Fruit fly (Drosophila melanogaster) whole organism, prepupa: ENCODE results near the gene Mondo.
A peak's percentile ranks its signal among the peaks of the same experiment; 100 is the strongest.

Experiments used
- Blimp-1 ChIP-seq: fragments of 200-800 bp; sonication (Bioruptor generic); optimal IDR thresholded peaks from 3 replicates; lab custom pipeline; 2017; ENCODE audit warnings: missing biosample characterization, missing genetic modification characterization, mild to moderate bottlenecking, moderate library complexity, missing genetic modification reagents
- CG10631 ChIP-seq: fragments of 200-800 bp; sonication (Bioruptor generic); optimal IDR thresholded peaks from 2 replicates; lab custom pipeline; 2016; ENCODE audit warnings: missing biosample characterization, missing genetic modification characterization
- CG10669 ChIP-seq: fragments of 200-800 bp; sonication (Bioruptor generic); optimal IDR thresholded peaks from 3 replicates; lab custom pipeline; 2018; ENCODE audit warnings: missing biosample characterization, mild to moderate bottlenecking, missing genetic modification characterization, moderate library complexity
- CG11294 ChIP-seq: fragments of 200-800 bp; sonication (Bioruptor generic); IDR thresholded peaks from 2 replicates; pipeline ENCODE4 v1.3.6; 2022; ENCODE audit warnings: missing biosample characterization, missing genetic modification characterization
- CG11902 ChIP-seq: fragments of 200-800 bp; sonication (Bioruptor generic); optimal IDR thresholded peaks from 3 replicates; lab custom pipeline; 2016; ENCODE audit warnings: missing biosample characterization, missing genetic modification characterization
- CG15336 ChIP-seq: fragments of 200-800 bp; sonication (Bioruptor generic); IDR thresholded peaks from 2 replicates; pipeline ENCODE4 v1.3.6; 2022; ENCODE audit warnings: missing biosample characterization, missing genetic modification characterization
- CG1621 ChIP-seq: fragments of 200-800 bp; sonication (Bioruptor generic); optimal IDR thresholded peaks from 3 replicates; lab custom pipeline; 2018; ENCODE audit warnings: missing biosample characterization, mild to moderate bottlenecking, missing genetic modification characterization
- CG16779 ChIP-seq: fragments of 200-800 bp; sonication (Bioruptor generic); optimal IDR thresholded peaks from 3 replicates; lab custom pipeline; 2017; ENCODE audit warnings: missing biosample characterization, mild to moderate bottlenecking, missing genetic modification characterization
- CG3032 ChIP-seq: fragments of 200-800 bp; optimal IDR thresholded peaks from 2 replicates; lab custom pipeline; 2019; ENCODE audit warnings: missing biosample characterization, mild to moderate bottlenecking, missing genetic modification characterization, moderate library complexity
- CG31627 ChIP-seq: fragments of 200-800 bp; sonication (Bioruptor generic); optimal IDR thresholded peaks from 3 replicates; lab custom pipeline; 2016; ENCODE audit warnings: missing biosample characterization, missing genetic modification characterization
- CG32006 ChIP-seq: fragments of 200-800 bp; sonication (Bioruptor generic); optimal IDR thresholded peaks from 3 replicates; lab custom pipeline; 2017; ENCODE audit warnings: missing biosample characterization, mild to moderate bottlenecking, missing genetic modification characterization
- CG34406 ChIP-seq: fragments of 200-800 bp; sonication (Bioruptor generic); optimal IDR thresholded peaks from 3 replicates; lab custom pipeline; 2016; ENCODE audit warnings: missing biosample characterization, missing genetic modification characterization
- CG3919 ChIP-seq: fragments of 200-800 bp; sonication (Bioruptor generic); optimal IDR thresholded peaks from 3 replicates; lab custom pipeline; 2016; ENCODE audit warnings: missing biosample characterization, missing genetic modification characterization
- CG4318 ChIP-seq: fragments of 200-800 bp; sonication (Bioruptor generic); optimal IDR thresholded peaks from 3 replicates; lab custom pipeline; 2017; ENCODE audit warnings: missing biosample characterization, mild to moderate bottlenecking, missing genetic modification characterization
- CG6276 ChIP-seq: fragments of 200-800 bp; sonication (Bioruptor generic); optimal IDR thresholded peaks from 2 replicates; lab custom pipeline; 2017; ENCODE audit warnings: missing biosample characterization, mild to moderate bottlenecking, missing genetic modification characterization
- CG6792 ChIP-seq: fragments of 200-800 bp; sonication (Bioruptor generic); optimal IDR thresholded peaks from 3 replicates; lab custom pipeline; 2016; ENCODE audit warnings: missing biosample characterization, missing genetic modification characterization
- CG6808 ChIP-seq: fragments of 200-800 bp; sonication (Bioruptor generic); optimal IDR thresholded peaks from 3 replicates; lab custom pipeline; 2017; ENCODE audit warnings: missing biosample characterization, missing genetic modification characterization, mild to moderate bottlenecking, moderate library complexity, missing genetic modification reagents
- CG6854 ChIP-seq: fragments of 200-800 bp; sonication (Bioruptor generic); optimal IDR thresholded peaks from 2 replicates; lab custom pipeline; 2017; ENCODE audit warnings: missing biosample characterization, mild to moderate bottlenecking, missing genetic modification characterization
- CG7368 ChIP-seq: fragments of 200-800 bp; sonication (Bioruptor generic); optimal IDR thresholded peaks from 3 replicates; lab custom pipeline; 2016; ENCODE audit warnings: missing biosample characterization, missing genetic modification characterization
- CG8319 ChIP-seq: fragments of 200-800 bp; sonication (Bioruptor generic); optimal IDR thresholded peaks from 3 replicates; lab custom pipeline; 2016; ENCODE audit warnings: missing biosample characterization, missing genetic modification characterization
- CG8632 ChIP-seq: fragments of 200-800 bp; sonication (Bioruptor generic); optimal IDR thresholded peaks from 3 replicates; lab custom pipeline; 2016; ENCODE audit warnings: missing biosample characterization, missing genetic modification characterization
- Eip78C ChIP-seq: fragments of 200-800 bp; sonication (Bioruptor generic); peaks from one replicate; lab custom pipeline; 2016; ENCODE audit warnings: missing biosample characterization, missing genetic modification characterization
- Eip93F ChIP-seq: fragments of 200-800 bp; sonication (Bioruptor generic); optimal IDR thresholded peaks from 2 replicates; lab custom pipeline; 2016; ENCODE audit warnings: missing biosample characterization, mild to moderate bottlenecking, missing genetic modification characterization
- Gug ChIP-seq: fragments of 200-800 bp; sonication (Bioruptor generic); IDR thresholded peaks from 2 replicates; pipeline ENCODE4 v1.3.6; 2022; ENCODE audit warnings: missing biosample characterization, missing genetic modification characterization
- Hr38 ChIP-seq: sonication (Bioruptor generic); optimal IDR thresholded peaks from 2 replicates; lab custom pipeline; 2016; ENCODE audit warnings: missing biosample characterization, missing genetic modification characterization
- Hr39 ChIP-seq: fragments of 200-800 bp; sonication (Bioruptor generic); optimal IDR thresholded peaks from 2 replicates; lab custom pipeline; 2016; ENCODE audit warnings: missing biosample characterization, missing genetic modification characterization
- Hr4 ChIP-seq: fragments of 200-800 bp; sonication (Bioruptor generic); optimal IDR thresholded peaks from 3 replicates; lab custom pipeline; 2016; ENCODE audit warnings: missing biosample characterization, missing genetic modification characterization
- Lpt ChIP-seq: fragments of 200-800 bp; sonication (Bioruptor generic); optimal IDR thresholded peaks from 3 replicates; lab custom pipeline; 2016; ENCODE audit warnings: missing biosample characterization, missing genetic modification characterization
- Met ChIP-seq: fragments of 200-800 bp; sonication (Bioruptor generic); optimal IDR thresholded peaks from 3 replicates; lab custom pipeline; 2016; ENCODE audit warnings: missing biosample characterization, missing genetic modification characterization
- OdsH ChIP-seq: fragments of 200-800 bp; sonication (Bioruptor generic); optimal IDR thresholded peaks from 3 replicates; lab custom pipeline; 2016; ENCODE audit warnings: missing biosample characterization, missing genetic modification characterization
- Smox ChIP-seq: fragments of 200-800 bp; sonication (Bioruptor generic); optimal IDR thresholded peaks from 3 replicates; lab custom pipeline; 2016; ENCODE audit warnings: missing biosample characterization, missing genetic modification characterization
- Sox102F ChIP-seq: fragments of 200-800 bp; sonication (Bioruptor generic); optimal IDR thresholded peaks from 2 replicates; lab custom pipeline; 2016; ENCODE audit warnings: missing biosample characterization, mild to moderate bottlenecking, missing genetic modification characterization
- Sox14 ChIP-seq: fragments of 200-800 bp; sonication (Bioruptor generic); optimal IDR thresholded peaks from 3 replicates; lab custom pipeline; 2016; ENCODE audit warnings: missing biosample characterization, missing genetic modification characterization
- Sox15 ChIP-seq: fragments of 200-800 bp; sonication (Bioruptor generic); optimal IDR thresholded peaks from 3 replicates; lab custom pipeline; 2016; ENCODE audit warnings: missing biosample characterization, missing genetic modification characterization
- achi ChIP-seq: fragments of 200-800 bp; sonication (Bioruptor generic); optimal IDR thresholded peaks from 3 replicates; lab custom pipeline; 2016; ENCODE audit warnings: missing biosample characterization, missing genetic modification characterization
- dac ChIP-seq: fragments of 200-800 bp; sonication (Bioruptor generic); optimal IDR thresholded peaks from 2 replicates; lab custom pipeline; 2017; ENCODE audit warnings: missing biosample characterization, mild to moderate bottlenecking, missing genetic modification characterization
- dsx ChIP-seq: fragments of 200-800 bp; optimal IDR thresholded peaks from 3 replicates; lab custom pipeline; 2019; ENCODE audit warnings: missing biosample characterization, mild to moderate bottlenecking, missing genetic modification characterization, moderate library complexity; ENCODE audit not compliant: poor library complexity, severe bottlenecking
- eg ChIP-seq: fragments of 200-800 bp; sonication (Bioruptor generic); IDR thresholded peaks from 3 replicates; pipeline ENCODE4 v1.3.6; 2022; ENCODE audit warnings: missing biosample characterization, missing genetic modification characterization
- esn ChIP-seq: fragments of 200-800 bp; sonication (Bioruptor generic); optimal IDR thresholded peaks from 2 replicates; lab custom pipeline; 2016; ENCODE audit warnings: missing biosample characterization, mild to moderate bottlenecking, missing genetic modification characterization, moderate library complexity
- fd85E ChIP-seq: fragments of 200-800 bp; sonication (Bioruptor generic); optimal IDR thresholded peaks from 3 replicates; lab custom pipeline; 2016; ENCODE audit warnings: missing biosample characterization, missing genetic modification characterization
- lz ChIP-seq: fragments of 200-800 bp; sonication (Bioruptor generic); optimal IDR thresholded peaks from 3 replicates; lab custom pipeline; 2016; ENCODE audit warnings: missing biosample characterization, missing genetic modification characterization
- pdm3 ChIP-seq: fragments of 200-800 bp; sonication (Bioruptor generic); optimal IDR thresholded peaks from 3 replicates; lab custom pipeline; 2016; ENCODE audit warnings: missing biosample characterization, missing genetic modification characterization
- salr ChIP-seq, 2 experiments: fragments of 200-800 bp; sonication (Bioruptor generic); optimal IDR thresholded peaks; 3 replicates each; lab custom pipeline; 2016 to 2018; ENCODE audit warnings: missing biosample characterization in 2 of 2, missing genetic modification characterization in 2 of 2, mild to moderate bottlenecking in 1 of 2
- svp ChIP-seq: fragments of 200-800 bp; sonication (Bioruptor generic); peaks from one replicate; lab custom pipeline; 2016; ENCODE audit warnings: missing biosample characterization, missing genetic modification characterization
- topi ChIP-seq: fragments of 200-800 bp; sonication (Bioruptor generic); optimal IDR thresholded peaks from 3 replicates; lab custom pipeline; 2016; ENCODE audit warnings: missing biosample characterization, missing genetic modification characterization
- vri ChIP-seq: fragments of 200-800 bp; sonication (Bioruptor generic); optimal IDR thresholded peaks from 3 replicates; lab custom pipeline; 2016; ENCODE audit warnings: missing biosample characterization, mild to moderate bottlenecking, missing genetic modification characterization

The Mondo gene

dm6 chr2L:21263470-21264146 is 46.2 kb downstream of the Mondo start (continued):
- TF ChIP-seq Lpt (GFP tag; lab: Kevin White, UChicago) (no peak), pdm3 (GFP tag; lab: Kevin White, UChicago) (peak; percentile 26), CG6808 (GFP tag; lab: Kevin White, UChicago) (no peak), salr (GFP tag; optimal IDR thresholded peaks at IDR 0.05; lab: Kevin White, UChicago) (peak in 1 of 2 experiments; percentile 17), Gug (no peak), eg (GFP tag; lab: Robert Waterston, UW) (no peak), CG11902 (GFP tag; lab: Kevin White, UChicago) (no peak), dac (GFP tag; lab: Kevin White, UChicago) (no peak), CG3032 (tag; lab: Kevin White, UChicago) (peak; percentile 23), fd85E (GFP tag; lab: Kevin White, UChicago) (no peak), Hr38 (GFP tag; lab: Kevin White, UChicago) (no peak), topi (peak; percentile 38), CG7368 (GFP tag; lab: Kevin White, UChicago) (no peak), CG31627 (GFP tag; lab: Kevin White, UChicago) (peak; percentile 21)

dm6 chr2L:21262832-21263231 is 47.0 kb downstream of the Mondo start, which contains the start of gene CG8671:
TSS of gene CG8671 (plus strand) at chr2L:21262956.
- TF ChIP-seq Sox14 (GFP tag; lab: Kevin White, UChicago) = peak; percentile 50
- 0 out of 2 replicates have a peak, but pooled peaks have one; percentile 15 for TF ChIP-seq CG15336 (GFP tag; lab: Robert Waterston, UW)
- TF ChIP-seq CG6854 (GFP tag; lab: Kevin White, UChicago) = no peak
- peak; percentile 19 for TF ChIP-seq vri (GFP tag; lab: Kevin White, UChicago)
- TF ChIP-seq Smox (GFP tag; lab: Kevin White, UChicago) = peak; percentile 1
- peak; percentile 27 for TF ChIP-seq esn
- TF ChIP-seq, all 60 proteins: peak for 5

- no peak for TF ChIP-seq CG11902 (GFP tag; lab: Kevin White, UChicago)
- TF ChIP-seq Smox (GFP tag; lab: Kevin White, UChicago) = peak; percentile 34
- peak; percentile 48 for TF ChIP-seq achi (GFP tag; lab: Kevin White, UChicago)
- TF ChIP-seq CG16779 (tag; lab: Kevin White, UChicago) = no peak
- peak; percentile 33 for TF ChIP-seq OdsH (GFP tag; lab: Kevin White, UChicago)
- TF ChIP-seq Eip93F (GFP tag; lab: Kevin White, UChicago) = no peak
- TF ChIP-seq CG3919 (GFP tag; lab: Kevin White, UChicago) = no peak
- TF ChIP-seq CG10631 (GFP tag; lab: Kevin White, UChicago) = peak; percentile 41
- no peak for TF ChIP-seq CG4318
- no peak for TF ChIP-seq CG10669
- TF ChIP-seq Sox14 (GFP tag; lab: Kevin White, UChicago) = peak; percentile 52
- TF ChIP-seq dac (GFP tag; lab: Kevin White, UChicago) = no peak
- TF ChIP-seq Blimp-1 = no peak
- peak; percentile 38 for TF ChIP-seq Sox102F (GFP tag; lab: Kevin White, UChicago)
- TF ChIP-seq lz = peak; percentile 48
- TF ChIP-seq CG11294 (GFP tag; lab: Robert Waterston, UW) = no peak
- TF ChIP-seq CG1621 (tag; lab: Kevin White, UChicago) = no peak
- peak; percentile 11 for TF ChIP-seq vri (GFP tag; lab: Kevin White, UChicago)
- peak; percentile 45 for TF ChIP-seq pdm3 (GFP tag; lab: Kevin White, UChicago)
- peak; percentile 32 for TF ChIP-seq Hr4 (GFP tag; lab: Kevin White, UChicago)
- TF ChIP-seq svp = no peak
- no peak for TF ChIP-seq Sox15 (GFP tag; lab: Kevin White, UChicago)
- peak; percentile 9 for TF ChIP-seq CG8319 (GFP tag; lab: Kevin White, UChicago)
- TF ChIP-seq CG15336 (GFP tag; lab: Robert Waterston, UW) = 0 out of 2 replicates have a peak, but pooled peaks have one; percentile 14
- TF ChIP-seq Hr39 (GFP tag; lab: Kevin White, UChicago) = no peak
- TF ChIP-seq dsx = no peak
- TF ChIP-seq esn = peak; percentile 54
- peak; percentile 46 for TF ChIP-seq Met (GFP tag; lab: Kevin White, UChicago)
- peak; percentile 23 for TF ChIP-seq CG6792 (GFP tag; lab: Kevin White, UChicago)
- TF ChIP-seq CG6276 (GFP tag; lab: Kevin White, UChicago) = no peak
- TF ChIP-seq Eip78C (GFP tag; lab: Kevin White, UChicago) = peak; percentile 74
- no peak for TF ChIP-seq CG6808 (GFP tag; lab: Kevin White, UChicago)
- no peak for TF ChIP-seq salr (GFP tag; optimal IDR thresholded peaks at IDR 0.05; lab: Kevin White, UChicago)
- TF ChIP-seq Gug = no peak
- no peak for TF ChIP-seq CG32006 (GFP tag; lab: Kevin White, UChicago)
- no peak for TF ChIP-seq CG8632 (GFP tag; lab: Kevin White, UChicago)
- TF ChIP-seq CG34406 = no peak
Measured at dm6 chr2L:21260869-21261268, 49.0 kb downstream of the Mondo start.
